Fruit fly (Drosophila melanogaster) whole organism, embryonic: Measurements from ENCODE around the gene CG32176.

Experiments
- Adf1 ChIP-seq: fragments of 200-800 bp; sonication (Bioruptor generic); IDR thresholded peaks from 2 replicates; pipeline ENCODE4 v1.3.6; 2022; ENCODE audit warnings: missing biosample characterization, missing genetic modification characterization
- Aef1 ChIP-seq: fragments of 200-800 bp; sonication (Bioruptor generic); IDR thresholded peaks from 3 replicates; pipeline ENCODE4 v1.3.6; 2022; ENCODE audit warnings: missing biosample characterization, missing genetic modification characterization
- CG10267 ChIP-seq: fragments of 200-800 bp; sonication (Bioruptor generic); optimal IDR thresholded peaks from 2 replicates; lab custom pipeline; 2018; ENCODE audit warnings: missing biosample characterization, mild to moderate bottlenecking, missing genetic modification characterization, moderate library complexity
- CG15269 ChIP-seq: fragments of 200-800 bp; sonication (Bioruptor generic); optimal IDR thresholded peaks from 2 replicates; lab custom pipeline; 2018; ENCODE audit warnings: missing biosample characterization, mild to moderate bottlenecking, missing genetic modification characterization, moderate library complexity
- CG15601 ChIP-seq: fragments of 200-800 bp; sonication (Bioruptor generic); optimal IDR thresholded peaks from 3 replicates; lab custom pipeline; 2019; ENCODE audit warnings: missing biosample characterization, mild to moderate bottlenecking, missing genetic modification characterization, moderate library complexity
- CG1602 ChIP-seq: fragments of 200-800 bp; sonication (Bioruptor generic); optimal IDR thresholded peaks from 3 replicates; lab custom pipeline; 2016; ENCODE audit warnings: missing biosample characterization, missing genetic modification characterization
- CG16815 ChIP-seq: fragments of 200-800 bp; sonication (Bioruptor generic); optimal IDR thresholded peaks from 3 replicates; lab custom pipeline; 2017; ENCODE audit warnings: missing biosample characterization, mild to moderate bottlenecking, missing genetic modification characterization
- CG16863 ChIP-seq: fragments of 200-800 bp; sonication (Bioruptor generic); optimal IDR thresholded peaks from 3 replicates; lab custom pipeline; 2016; ENCODE audit warnings: missing biosample characterization, missing genetic modification characterization
- CG2120 ChIP-seq: fragments of 200-800 bp; sonication (Bioruptor generic); optimal IDR thresholded peaks from 3 replicates; lab custom pipeline; 2016; ENCODE audit warnings: missing biosample characterization, missing genetic modification characterization
- CG34224 ChIP-seq: fragments of 200-800 bp; sonication (Bioruptor generic); IDR thresholded peaks from 3 replicates; pipeline ENCODE4 v1.3.6; 2022; ENCODE audit warnings: missing biosample characterization, missing genetic modification characterization; ENCODE audit not compliant: partially characterized antibody
- CG4854 ChIP-seq: fragments of 200-800 bp; sonication (Bioruptor generic); optimal IDR thresholded peaks from 2 replicates; lab custom pipeline; 2016; ENCODE audit warnings: missing biosample characterization, missing genetic modification characterization, inconsistent platforms
- CG6254 ChIP-seq: fragments of 200-800 bp; sonication (Bioruptor generic); optimal IDR thresholded peaks from 3 replicates; lab custom pipeline; 2017; ENCODE audit warnings: mild to moderate bottlenecking, missing biosample characterization, missing genetic modification reagents, missing genetic modification characterization
- CG6654 ChIP-seq: fragments of 200-800 bp; sonication (Bioruptor generic); optimal IDR thresholded peaks from 2 replicates; lab custom pipeline; 2017; ENCODE audit warnings: missing biosample characterization, mild to moderate bottlenecking, missing genetic modification characterization
- CG6765 ChIP-seq: fragments of 200-800 bp; sonication (Bioruptor generic); optimal IDR thresholded peaks from 3 replicates; lab custom pipeline; 2017; ENCODE audit warnings: missing biosample characterization, mild to moderate bottlenecking, missing genetic modification characterization
- CG7745 ChIP-seq: fragments of 200-800 bp; sonication (Bioruptor generic); optimal IDR thresholded peaks from 2 replicates; lab custom pipeline; 2018; ENCODE audit warnings: missing biosample characterization, mild to moderate bottlenecking, missing genetic modification characterization, moderate library complexity
- CG9609 ChIP-seq: fragments of 200-800 bp; sonication (Bioruptor generic); optimal IDR thresholded peaks from 3 replicates; lab custom pipeline; 2016; ENCODE audit warnings: missing biosample characterization, missing genetic modification characterization
- D19A ChIP-seq: fragments of 200-800 bp; optimal IDR thresholded peaks from 3 replicates; lab custom pipeline; 2019; ENCODE audit warnings: missing biosample characterization, mild to moderate bottlenecking, missing genetic modification characterization, moderate library complexity
- Dbx ChIP-seq: fragments of 200-800 bp; sonication (Bioruptor generic); IDR thresholded peaks from 3 replicates; pipeline ENCODE4 v1.3.6; 2022; ENCODE audit warnings: missing biosample characterization, missing genetic modification characterization
- Ets65A ChIP-seq: fragments of 200-800 bp; sonication (Bioruptor generic); peaks from one replicate; lab custom pipeline; 2016; ENCODE audit warnings: missing biosample characterization, missing genetic modification characterization
- Gug ChIP-seq: fragments of 200-800 bp; sonication (Bioruptor generic); IDR thresholded peaks from 4 replicates; pipeline ENCODE4 v1.3.6; 2022; ENCODE audit warnings: missing biosample characterization, missing genetic modification characterization
- HHEX ChIP-seq: fragments of 200-800 bp; sonication (Bioruptor generic); optimal IDR thresholded peaks from 3 replicates; lab custom pipeline; 2017; ENCODE audit warnings: missing biosample characterization, mild to moderate bottlenecking, missing genetic modification characterization, missing genetic modification reagents
- HLHmδ ChIP-seq: fragments of 200-800 bp; sonication (Bioruptor generic); optimal IDR thresholded peaks from 2 replicates; lab custom pipeline; 2018; ENCODE audit warnings: missing biosample characterization, mild to moderate bottlenecking, missing genetic modification characterization, moderate library complexity
- Hr51 ChIP-seq, 2 experiments: fragments of 200-800 bp; sonication (Bioruptor generic); optimal IDR thresholded peaks; 2 replicates in 1 of 2; 3 replicates in 1 of 2; lab custom pipeline; 2016 to 2018; ENCODE audit warnings: missing biosample characterization in 2 of 2, missing genetic modification characterization in 2 of 2, mild to moderate bottlenecking in 1 of 2, moderate library complexity in 1 of 2
- Jarid2 ChIP-seq: fragments of 200-800 bp; sonication (Bioruptor generic); optimal IDR thresholded peaks from 3 replicates; lab custom pipeline; 2017; ENCODE audit warnings: mild to moderate bottlenecking, missing biosample characterization, missing genetic modification reagents, missing genetic modification characterization
- NC2β ChIP-seq: fragments of 200-800 bp; sonication (Bioruptor generic); optimal IDR thresholded peaks from 2 replicates; lab custom pipeline; 2016; ENCODE audit warnings: missing biosample characterization, missing genetic modification characterization
- NFAT ChIP-seq: fragments of 200-800 bp; sonication (Bioruptor generic); IDR thresholded peaks from 2 replicates; pipeline ENCODE4 v1.3.6; 2022; ENCODE audit warnings: missing biosample characterization, missing genetic modification characterization
- Nf-YA ChIP-seq: fragments of 200-800 bp; sonication (Bioruptor generic); IDR thresholded peaks from 2 replicates; pipeline ENCODE4 v1.3.6; 2022; ENCODE audit warnings: missing biosample characterization, missing genetic modification characterization
- Oli ChIP-seq: fragments of 200-800 bp; sonication (Bioruptor generic); optimal IDR thresholded peaks from 2 replicates; lab custom pipeline; 2018; ENCODE audit warnings: missing biosample characterization, mild to moderate bottlenecking, missing genetic modification characterization, moderate library complexity
- Sox102F ChIP-seq: fragments of 200-800 bp; sonication (Bioruptor generic); optimal IDR thresholded peaks from 2 replicates; lab custom pipeline; 2018; ENCODE audit warnings: missing biosample characterization, mild to moderate bottlenecking, missing genetic modification characterization, moderate library complexity
- YL-1 ChIP-seq: fragments of 200-800 bp; sonication (Bioruptor generic); optimal IDR thresholded peaks from 3 replicates; lab custom pipeline; 2017; ENCODE audit warnings: missing biosample characterization, mild to moderate bottlenecking, missing genetic modification characterization
- al ChIP-seq: fragments of 200-800 bp; sonication (Bioruptor generic); IDR thresholded peaks from 2 replicates; pipeline ENCODE4 v1.3.6; 2022; ENCODE audit warnings: missing biosample characterization, missing genetic modification characterization
- cad ChIP-seq: fragments of >200 bp; optimal IDR thresholded peaks from 2 replicates; lab custom pipeline; 2017; ENCODE audit warnings: missing biosample characterization, missing genetic modification characterization
- corto ChIP-seq: fragments of 200-800 bp; sonication (Bioruptor generic); optimal IDR thresholded peaks from 2 replicates; lab custom pipeline; 2016; ENCODE audit warnings: missing biosample characterization, mild to moderate bottlenecking, missing genetic modification characterization, moderate library complexity
- dan ChIP-seq: fragments of 200-800 bp; sonication (Bioruptor generic); IDR thresholded peaks from 2 replicates; pipeline ENCODE4 v1.3.6; 2022; ENCODE audit warnings: missing biosample characterization, missing genetic modification characterization
- dimm ChIP-seq: fragments of 200-800 bp; sonication (Bioruptor generic); IDR thresholded peaks from 2 replicates; pipeline ENCODE4 v1.3.6; 2022; ENCODE audit warnings: missing biosample characterization, missing genetic modification characterization
- dmrt99B ChIP-seq: fragments of 200-800 bp; sonication (Bioruptor generic); optimal IDR thresholded peaks from 2 replicates; lab custom pipeline; 2018; ENCODE audit warnings: missing biosample characterization, mild to moderate bottlenecking, missing genetic modification characterization, moderate library complexity
- en ChIP-seq: fragments of 200-800 bp; sonication (Bioruptor generic); optimal IDR thresholded peaks from 2 replicates; lab custom pipeline; 2016; ENCODE audit warnings: missing biosample characterization, missing genetic modification characterization
- gcm ChIP-seq: fragments of 200-800 bp; sonication (Bioruptor generic); optimal IDR thresholded peaks from 2 replicates; lab custom pipeline; 2019; ENCODE audit warnings: missing biosample characterization, mild to moderate bottlenecking, missing genetic modification characterization, moderate library complexity
- grn ChIP-seq: fragments of 200-800 bp; sonication (Bioruptor generic); optimal IDR thresholded peaks from 3 replicates; lab custom pipeline; 2017; ENCODE audit warnings: missing biosample characterization, missing genetic modification characterization
- hbn ChIP-seq: fragments of 200-800 bp; sonication (Bioruptor generic); IDR thresholded peaks from 2 replicates; pipeline ENCODE4 v1.3.6; 2022; ENCODE audit warnings: missing biosample characterization, missing genetic modification characterization; ENCODE audit not compliant: partially characterized antibody
- lola ChIP-seq, 3 experiments: fragments of >200 bp in 2 of 3; fragments of 200-800 bp in 1 of 3; sonication (Bioruptor generic) in 1 of 3; optimal IDR thresholded peaks; 2 replicates each; lab custom pipeline; 2017 to 2019; ENCODE audit warnings: missing biosample characterization in 3 of 3, missing genetic modification characterization in 3 of 3, mild to moderate bottlenecking in 1 of 3, moderate library complexity in 1 of 3
- mirr ChIP-seq: fragments of 200-800 bp; sonication (Bioruptor generic); optimal IDR thresholded peaks from 3 replicates; lab custom pipeline; 2018; ENCODE audit warnings: missing biosample characterization, mild to moderate bottlenecking, missing genetic modification characterization
- ro ChIP-seq: fragments of 200-800 bp; sonication (Bioruptor generic); IDR thresholded peaks from 2 replicates; pipeline ENCODE4 v1.3.6; 2022; ENCODE audit warnings: missing biosample characterization, missing genetic modification characterization
- row ChIP-seq: fragments of 200-800 bp; sonication (Bioruptor generic); IDR thresholded peaks from 3 replicates; pipeline ENCODE4 v1.3.6; 2022; ENCODE audit warnings: missing biosample characterization, missing genetic modification characterization
- sc ChIP-seq, 3 experiments: fragments of >200 bp in 2 of 3; fragments of 200-800 bp in 1 of 3; sonication (Bioruptor generic) in 1 of 3; optimal IDR thresholded peaks; 2 replicates in 2 of 3; 3 replicates in 1 of 3; lab custom pipeline; 2017; ENCODE audit warnings: mild to moderate bottlenecking in 1 of 3, missing biosample characterization in 1 of 3, missing genetic modification characterization in 1 of 3, missing genetic modification reagents in 1 of 3
- schlank ChIP-seq: fragments of 200-800 bp; sonication (Bioruptor generic); optimal IDR thresholded peaks from 2 replicates; lab custom pipeline; 2018; ENCODE audit warnings: missing biosample characterization, mild to moderate bottlenecking, missing genetic modification characterization
- sens ChIP-seq: fragments of 200-800 bp; sonication (Bioruptor generic); peaks from one replicate; lab custom pipeline; 2016; ENCODE audit warnings: missing biosample characterization, missing genetic modification characterization
- so ChIP-seq: fragments of 200-800 bp; sonication (Bioruptor generic); IDR thresholded peaks from 3 replicates; pipeline ENCODE4 v1.3.6; 2022; ENCODE audit warnings: missing biosample characterization, missing genetic modification characterization
- sr ChIP-seq: fragments of 200-800 bp; sonication (Bioruptor generic); IDR thresholded peaks from 3 replicates; pipeline ENCODE4 v1.3.6; 2022; ENCODE audit warnings: missing biosample characterization, missing genetic modification characterization
- zf30C ChIP-seq: fragments of 200-800 bp; sonication (Bioruptor generic); optimal IDR thresholded peaks from 3 replicates; lab custom pipeline; 2018; ENCODE audit warnings: missing biosample characterization, mild to moderate bottlenecking, missing genetic modification characterization

CG32176 gene

dm6 chr3L:17457695-17458242, 24.1 kb downstream of the CG32176 start (continued):
- TF ChIP-seq en (GFP tag; lab: Kevin White, UChicago) = no peak
- no peak for TF ChIP-seq CG34224 (GFP tag; lab: Robert Waterston, UW)
- TF ChIP-seq CG15601 (tag; lab: Kevin White, UChicago) = peak; percentile 11
- TF ChIP-seq ro (GFP tag; lab: Robert Waterston, UW) = no peak
- peak; percentile 16 for TF ChIP-seq CG15269 (tag; lab: Kevin White, UChicago)
- no peak for TF ChIP-seq grn
- no peak for TF ChIP-seq CG7745 (tag; lab: Kevin White, UChicago)
- no peak for TF ChIP-seq Jarid2 (GFP tag; lab: Kevin White, UChicago)
- peak; percentile 25 for TF ChIP-seq Ets65A (GFP tag; lab: Kevin White, UChicago)
- TF ChIP-seq CG6254 (GFP tag; lab: Kevin White, UChicago) = peak; percentile 32
- no peak for TF ChIP-seq dan (GFP tag; lab: Robert Waterston, UW)
- peak; percentile 25 for TF ChIP-seq Oli (tag; lab: Kevin White, UChicago)
- TF ChIP-seq sr (GFP tag; lab: Robert Waterston, UW) = no peak
- no peak for TF ChIP-seq gcm (GFP tag; lab: Kevin White, UChicago)
- TF ChIP-seq sens (GFP tag; lab: Kevin White, UChicago) = peak; percentile 76
- TF ChIP-seq NC2β = no peak
- TF ChIP-seq row (GFP tag; lab: Robert Waterston, UW) = peak; percentile 61
- TF ChIP-seq CG9609 = no peak
- TF ChIP-seq CG6765 (GFP tag; lab: Kevin White, UChicago) = no peak
- TF ChIP-seq CG6654 (GFP tag; lab: Kevin White, UChicago) = no peak
- TF ChIP-seq CG16815 = no peak
- TF ChIP-seq YL-1 (GFP tag; lab: Kevin White, UChicago) = no peak
- peak; percentile 25 for TF ChIP-seq CG10267 (tag; lab: Kevin White, UChicago)
- peak; percentile 52 for TF ChIP-seq D19A (tag; lab: Kevin White, UChicago)
- peak in 1 of 3 experiments; percentile 18 for TF ChIP-seq lola (GFP tag; optimal IDR thresholded peaks at IDR 0.05; lab: Kevin White, UChicago)
- peak in 1 of 2 experiments; percentile 42 for TF ChIP-seq Hr51 (GFP tag; optimal IDR thresholded peaks at IDR 0.05; lab: Kevin White, UChicago)
- peak; percentile 38 for TF ChIP-seq dmrt99B (tag; lab: Kevin White, UChicago)
- no peak for TF ChIP-seq CG4854 (GFP tag; lab: Kevin White, UChicago)
- peak; percentile 42 for TF ChIP-seq zf30C
- TF ChIP-seq mirr (GFP tag; lab: Kevin White, UChicago) = no peak
- TF ChIP-seq HLHmδ (GFP tag; lab: Kevin White, UChicago) = no peak
- TF ChIP-seq sc (optimal IDR thresholded peaks at IDR 0.05; lab: Kevin White, UChicago) = no peak
- no peak for TF ChIP-seq sc (GFP tag; optimal IDR thresholded peaks at IDR 0.05; lab: Kevin White, UChicago)
- no peak for TF ChIP-seq al
- no peak for TF ChIP-seq cad (GFP tag; lab: Kevin White, UChicago)
- no peak for TF ChIP-seq corto (GFP tag; lab: Kevin White, UChicago)
- peak; percentile 37 for TF ChIP-seq HHEX (GFP tag; lab: Kevin White, UChicago)
- no peak for TF ChIP-seq Dbx (GFP tag; lab: Robert Waterston, UW)
- no peak for TF ChIP-seq CG16863
- TF ChIP-seq hbn = no peak
- TF ChIP-seq schlank (tag; lab: Kevin White, UChicago) = no peak
- TF ChIP-seq dimm (GFP tag; lab: Robert Waterston, UW) = no peak
- no peak for TF ChIP-seq Aef1 (GFP tag; lab: Robert Waterston, UW)
- no peak for TF ChIP-seq CG2120
- TF ChIP-seq Gug (GFP tag; lab: Robert Waterston, UW) = no peak
- peak; percentile 48 for TF ChIP-seq Sox102F (GFP tag; lab: Kevin White, UChicago)
- no peak for TF ChIP-seq NFAT (GFP tag; lab: Robert Waterston, UW)
- TF ChIP-seq Nf-YA (GFP tag; lab: Robert Waterston, UW) = no peak
- no peak for TF ChIP-seq Adf1 (GFP tag; lab: Robert Waterston, UW)
- no peak for TF ChIP-seq so (GFP tag; lab: Robert Waterston, UW)
- TF ChIP-seq CG1602 (GFP tag; lab: Kevin White, UChicago) = no peak
